Worm (Caenorhabditis elegans) whole organism, L1 larva: ENCODE results near the gene ire-1.

Source experiments
- elt-3 ChIP-seq, 6 experiments: fragments of 150-350 bp in 1 of 6; sonication (generic microtip); optimal IDR thresholded peaks; 2 replicates each; lab custom pipeline; 2017 to 2018; ENCODE audit warnings: missing biosample characterization in 6 of 6, missing genetic modification characterization in 6 of 6, inconsistent platforms in 1 of 6
- lin-15B ChIP-seq: fragments of 150-350 bp; sonication (generic microtip); optimal IDR thresholded peaks from 3 replicates; lab custom pipeline; 2014; ENCODE audit warnings: missing biosample characterization, missing genetic modification characterization

ce11 chrII:8127290-8127689 lies 2.6 kb upstream of the ire-1 start:
- TF ChIP-seq elt-3 (tag; optimal IDR thresholded peaks at IDR 0.05; lab: Kevin White, UChicago) (no peak), lin-15B (tag; lab: Kevin White, UChicago) (no peak)
